Worm (Caenorhabditis elegans) whole organism, L3 larva: ENCODE measurements around the gene mlc-2.

Source experiments
- ZK546.5 ChIP-seq: sonication (generic microtip); optimal IDR thresholded peaks from 2 replicates; lab custom pipeline; 2017; ENCODE audit warnings: missing biosample characterization, missing genetic modification characterization
- ceh-82 ChIP-seq: fragments of 150-350 bp; optimal IDR thresholded peaks from 2 replicates; lab custom pipeline; 2014; ENCODE audit warnings: missing biosample characterization, missing genetic modification characterization
- nfya-1 ChIP-seq: sonication (generic microtip); optimal IDR thresholded peaks from 2 replicates; lab custom pipeline; 2017; ENCODE audit warnings: missing genetic modification characterization, mild to moderate bottlenecking, missing compliant biosample characterization, antibody characterized with exemption, moderate library complexity; ENCODE audit not compliant: insufficient read depth
- nhr-76 ChIP-seq: fragments of 150-350 bp; sonication (generic microtip); optimal IDR thresholded peaks from 5 replicates; lab custom pipeline; 2014; ENCODE audit warnings: missing biosample characterization, missing genetic modification characterization

DNA sequence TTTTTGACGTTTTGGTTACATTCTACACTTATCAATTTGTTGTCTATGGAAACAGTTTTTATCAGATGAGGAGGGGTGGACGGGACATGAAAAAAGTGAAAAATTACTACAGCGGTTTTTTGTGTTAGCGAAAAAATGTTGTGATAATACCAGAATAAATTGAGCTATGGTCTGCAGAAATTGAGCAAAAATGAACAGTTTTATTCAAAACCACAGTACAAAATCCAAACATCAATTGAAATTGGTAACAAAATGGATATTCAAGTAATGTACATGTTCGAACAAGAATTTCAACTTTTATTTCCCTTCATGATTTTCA, 31.8 kb downstream of the mlc-2 start:
- TF ChIP-seq nfya-1 (tag; lab: Kevin White, UChicago) (no peak), nhr-76 (tag; lab: Kevin White, UChicago) (no peak), ceh-82 (tag; lab: Kevin White, UChicago) (no peak), ZK546.5 (tag; lab: Kevin White, UChicago) (no peak)
